Worm (Caenorhabditis elegans): ENCODE results near the gene C50F4.16.

DNA sequence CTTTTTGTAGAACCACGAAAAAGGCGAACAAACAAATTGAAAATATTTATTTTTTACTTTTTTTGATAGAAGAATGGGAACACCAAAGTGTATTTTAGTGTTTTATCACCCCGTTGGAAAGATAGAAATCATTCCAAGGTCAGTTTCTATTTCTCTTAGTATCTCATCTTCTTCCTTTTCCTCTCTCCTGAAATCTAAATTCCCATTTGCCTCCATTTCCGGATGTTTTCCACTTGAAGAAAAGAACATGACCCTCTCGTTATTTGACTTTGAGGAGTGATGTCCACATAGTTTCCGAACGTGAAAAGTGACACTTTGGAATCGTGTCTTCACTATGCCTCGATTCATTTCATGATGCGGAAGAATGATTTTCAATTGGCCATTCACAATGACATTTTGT, 46.2 kb upstream of the C50F4.16 start:
- no peak for TF ChIP-seq zag-1 (tag; optimal IDR thresholded peaks at IDR 0.05)
- TF ChIP-seq nhr-77 (tag; optimal IDR thresholded peaks at IDR 0.05), result no peak
